Worm (Caenorhabditis elegans) whole organism, L4/young adult: ENCODE results near the gene R02D5.3.

ENCODE experiments used
- W03F9.2 ChIP-seq: fragments of 150-350 bp; optimal IDR thresholded peaks from 2 replicates; lab custom pipeline; 2014; ENCODE audit warnings: missing biosample characterization, missing genetic modification characterization
- dao-5 ChIP-seq: sonication (generic microtip); optimal IDR thresholded peaks from 2 replicates; lab custom pipeline; 2016; ENCODE audit warnings: missing genotype, missing genetic modification characterization, moderate library complexity, missing compliant biosample characterization
- him-1 ChIP-seq: sonication (generic microtip); optimal IDR thresholded peaks from 2 replicates; lab custom pipeline; 2016; ENCODE audit warnings: missing genotype, missing genetic modification reagents, missing genetic modification characterization, missing compliant biosample characterization

DNA sequence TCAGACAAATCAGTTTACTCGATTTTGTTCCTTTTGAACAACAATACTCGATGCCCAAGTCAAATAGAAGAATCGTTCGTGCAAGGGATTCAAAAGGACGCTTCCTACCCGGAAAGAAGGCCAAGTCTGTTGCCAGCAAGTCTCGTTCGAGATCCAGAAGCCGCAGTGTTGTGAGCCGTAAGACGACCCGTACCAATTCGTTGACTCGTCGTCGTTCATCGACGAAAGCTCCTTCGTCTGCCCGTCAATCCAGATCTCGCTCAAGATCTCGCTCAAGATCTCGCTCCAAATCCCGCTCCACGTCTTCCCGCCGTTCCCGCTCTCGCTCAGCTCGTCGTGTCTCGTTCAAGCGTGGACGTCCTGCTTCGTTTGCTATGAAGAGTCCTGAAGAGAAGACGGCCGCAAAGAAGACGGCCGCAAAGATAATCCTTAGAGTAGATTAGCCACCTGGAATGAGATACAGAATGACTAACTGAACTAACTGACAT is 22.3 kb upstream of the R02D5.3 start, which contains the start of gene F08H9.2:
- no peak for TF ChIP-seq him-1
- no peak for TF ChIP-seq W03F9.2
- no peak for TF ChIP-seq dao-5 (tag; lab: Kevin White, UChicago)
